Fruit fly (Drosophila melanogaster): ENCODE measurements around the gene Tim17a2.

DNA sequence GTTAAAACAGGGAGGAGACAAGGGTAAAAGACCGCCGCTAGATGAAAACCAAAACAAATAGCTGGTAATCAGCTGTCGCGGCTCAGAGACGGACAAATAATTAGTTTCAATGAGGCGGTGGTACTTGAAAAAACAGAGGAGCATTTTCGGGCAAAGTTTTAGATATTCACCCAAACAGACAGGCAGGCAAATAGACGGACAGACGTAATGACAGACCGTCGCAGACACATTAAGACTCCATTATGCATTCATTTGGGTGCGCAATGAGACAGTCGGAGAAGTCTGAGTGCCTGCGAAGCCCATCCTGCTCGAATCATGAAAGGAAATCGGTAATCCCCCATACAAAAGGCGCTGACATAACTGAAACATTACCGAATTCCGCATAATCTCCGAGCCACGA, 51.1 kb downstream of the Tim17a2 start:
- no peak for TF ChIP-seq CG8478 (optimal IDR thresholded peaks at IDR 0.05)
- TF ChIP-seq Dll (optimal IDR thresholded peaks at IDR 0.05) = no peak
- no peak for TF ChIP-seq psq (optimal IDR thresholded peaks at IDR 0.05)

All from whole organism.